Worm (Caenorhabditis elegans): ENCODE measurements around the gene feh-1.
"Not testable (repeated sequence)": the region's sequence is repeated elsewhere in the genome, so short reads cannot be mapped to it uniquely, and the experiment has no call there.

DNA sequence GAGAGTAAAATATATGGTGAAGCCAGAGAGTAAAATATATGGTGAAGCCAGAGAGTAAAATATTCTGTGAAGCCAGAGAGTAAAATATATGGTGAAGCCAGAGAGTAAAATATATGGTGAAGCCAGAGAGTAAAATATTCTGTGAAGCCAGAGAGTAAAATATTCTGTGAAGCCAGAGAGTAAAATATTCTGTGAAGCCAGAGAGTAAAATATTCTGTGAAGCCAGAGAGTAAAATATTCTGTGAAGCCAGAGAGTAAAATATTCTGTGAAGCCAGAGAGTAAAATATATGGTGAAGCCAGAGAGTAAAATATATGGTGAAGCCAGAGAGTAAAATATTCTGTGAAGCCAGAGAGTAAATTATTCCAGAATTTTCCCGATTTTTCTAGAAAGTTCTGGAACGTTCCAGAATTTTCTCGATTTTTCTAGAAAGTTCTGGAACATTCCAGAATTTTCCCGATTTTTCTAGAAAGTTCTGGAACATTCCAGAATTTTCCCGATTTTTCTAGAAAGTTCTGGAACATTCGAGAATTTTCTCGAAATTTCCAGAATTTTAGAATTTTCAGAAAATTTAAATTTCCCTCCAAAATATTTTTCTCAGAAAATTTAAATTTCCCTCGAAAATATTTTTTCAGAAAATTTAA is 48.2 kb upstream of the feh-1 start:
- TF ChIP-seq nhr-10 (tag; optimal IDR thresholded peaks at IDR 0.05); pha-4 (GFP tag; IDR thresholded peaks at IDR 0.05); pha-4 (tag; optimal IDR thresholded peaks at IDR 0.05); snpc-4 (tag; optimal IDR thresholded peaks at IDR 0.05); R02D3.7 (tag; optimal IDR thresholded peaks at IDR 0.05); ama-1 (optimal IDR thresholded peaks at IDR 0.05); lin-15B (tag; optimal IDR thresholded peaks at IDR 0.05); lir-3 (tag; optimal IDR thresholded peaks at IDR 0.05): not testable (repeated sequence)
